Fruit fly (Drosophila melanogaster) whole organism: ENCODE results near the gene CG14053.

Source experiments
- pan ChIP-seq: fragments of >200 bp; optimal IDR thresholded peaks from 2 replicates; lab custom pipeline; 2017
- psq ChIP-seq: fragments of >200 bp; optimal IDR thresholded peaks from 2 replicates; lab custom pipeline; 2017
- usp ChIP-seq: fragments of >200 bp; optimal IDR thresholded peaks from 2 replicates; lab custom pipeline; 2017; ENCODE audit warnings: missing biosample characterization, missing genetic modification characterization, mixed read lengths

dm6 chrX:2187520-2187919 is 6.2 kb downstream of the CG14053 start, which contains the start of gene CG3457:
- TF ChIP-seq pan (lab: Kevin White, UChicago) (no peak), psq (lab: Kevin White, UChicago) (no peak), usp (GFP tag; lab: Kevin White, UChicago) (no peak)
